Worm (Caenorhabditis elegans) whole organism, L4/young adult: Measurements from ENCODE around the gene T11F8.4.

Experiments
- W03F9.2 ChIP-seq: fragments of 150-350 bp; optimal IDR thresholded peaks from 2 replicates; lab custom pipeline; 2014; ENCODE audit warnings: missing biosample characterization, missing genetic modification characterization
- dao-5 ChIP-seq: sonication (generic microtip); optimal IDR thresholded peaks from 2 replicates; lab custom pipeline; 2016; ENCODE audit warnings: missing genotype, missing genetic modification characterization, moderate library complexity, missing compliant biosample characterization
- him-1 ChIP-seq: sonication (generic microtip); optimal IDR thresholded peaks from 2 replicates; lab custom pipeline; 2016; ENCODE audit warnings: missing genotype, missing genetic modification reagents, missing genetic modification characterization, missing compliant biosample characterization

- no peak for TF ChIP-seq dao-5 (tag; lab: Kevin White, UChicago)
- TF ChIP-seq him-1 = no peak
- no peak for TF ChIP-seq W03F9.2 (tag; lab: Kevin White, UChicago)
Measured at ce11 chrIV:5493692-5494091, 17.3 kb upstream of the T11F8.4 start, which contains the start of gene B0273.1.
